Worm (Caenorhabditis elegans) whole organism, L4/young adult: Measurements from ENCODE around the gene F54H12.8.

Experiments
- dao-5 ChIP-seq: sonication (generic microtip); optimal IDR thresholded peaks from 2 replicates; lab custom pipeline; 2016; ENCODE audit warnings: missing genotype, missing genetic modification characterization, moderate library complexity, missing compliant biosample characterization
- him-1 ChIP-seq: sonication (generic microtip); optimal IDR thresholded peaks from 2 replicates; lab custom pipeline; 2016; ENCODE audit warnings: missing genotype, missing genetic modification reagents, missing genetic modification characterization, missing compliant biosample characterization

DNA sequence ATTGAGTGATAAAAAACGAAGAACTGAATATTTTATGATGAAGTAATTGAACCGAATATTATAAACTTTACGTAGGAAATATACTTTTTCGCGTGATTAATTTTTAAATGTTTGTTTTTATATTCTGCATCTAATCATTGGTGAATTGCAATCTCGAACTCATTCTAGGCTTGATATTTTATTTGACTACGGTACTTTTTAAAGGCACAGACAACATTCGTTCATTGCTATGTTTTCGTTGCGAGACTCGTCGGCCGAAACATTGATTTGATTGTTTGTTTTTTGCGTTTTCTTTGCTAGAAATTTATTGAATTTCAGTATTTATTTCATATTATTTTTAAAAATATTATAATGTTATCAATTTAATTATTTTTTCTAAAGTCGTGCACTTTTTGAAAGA is 8.8 kb upstream of the F54H12.8 start, which contains the start of gene C06G4.4:
- TF ChIP-seq dao-5 (tag; lab: Kevin White, UChicago): no peak
- TF ChIP-seq him-1 (tag; lab: Kevin White, UChicago): no peak
